Fruit fly (Drosophila melanogaster) Kc167 (cell line): ENCODE data around the gene CG17781.

Source experiments
- Sin3A ChIP-seq: fragments of >200 bp; optimal IDR thresholded peaks from 2 replicates; lab custom pipeline; 2018; ENCODE audit warnings: missing external identifiers
- h ChIP-seq: fragments of >200 bp; optimal IDR thresholded peaks from 3 replicates; lab custom pipeline; 2018; ENCODE audit warnings: missing external identifiers
- insv ChIP-seq: fragments of >200 bp; optimal IDR thresholded peaks from 3 replicates; lab custom pipeline; 2018; ENCODE audit warnings: missing external identifiers
- psq ChIP-seq: fragments of >200 bp; optimal IDR thresholded peaks from 2 replicates; lab custom pipeline; 2017; ENCODE audit warnings: missing external identifiers
- ttk ChIP-seq: sonication (Bioruptor generic); optimal IDR thresholded peaks from 2 replicates; lab custom pipeline; 2017; ENCODE audit warnings: missing external identifiers

- TF ChIP-seq insv (lab: Kevin White, UChicago), result no peak
- no peak for TF ChIP-seq Sin3A (lab: Kevin White, UChicago)
- TF ChIP-seq h (lab: Kevin White, UChicago), result no peak
- TF ChIP-seq psq, result no peak
- TF ChIP-seq ttk (lab: Kevin White, UChicago), result no peak
These were observed 10.4 kb downstream of the CG17781 start, which contains the start of the genes CG17784 and CG13613 for dm6 chr3R:24364880-24365604.
